Worm (Caenorhabditis elegans) whole organism, L1 larva: ENCODE results near the gene ZC513.14.
A peak's percentile ranks its signal among the peaks of the same experiment; 100 is the strongest.

Experiments
- C04F5.9 ChIP-seq: sonication (generic microtip); optimal IDR thresholded peaks from 2 replicates; lab custom pipeline; 2016; ENCODE audit warnings: missing genetic modification characterization, missing compliant biosample characterization
- C16A3.4 ChIP-seq: fragments of 150-350 bp; optimal IDR thresholded peaks from 2 replicates; lab custom pipeline; 2014; ENCODE audit warnings: missing biosample characterization, missing genetic modification characterization
- C34B4.2 ChIP-seq: sonication (generic microtip); optimal IDR thresholded peaks from 2 replicates; lab custom pipeline; 2017; ENCODE audit warnings: mild to moderate bottlenecking, missing genetic modification characterization, missing compliant biosample characterization
- F16B12.6 ChIP-seq: fragments of 150-350 bp; optimal IDR thresholded peaks from 2 replicates; lab custom pipeline; 2014; ENCODE audit warnings: missing biosample characterization, missing genetic modification characterization
- Y116A8C.19 ChIP-seq: sonication (generic microtip); optimal IDR thresholded peaks from 2 replicates; lab custom pipeline; 2016; ENCODE audit warnings: missing compliant biosample characterization, missing genetic modification characterization, borderline replicate concordance
- ama-1 ChIP-seq: fragments of 150-350 bp; optimal IDR thresholded peaks from 2 replicates; lab custom pipeline; 2014
- blmp-1 ChIP-seq: fragments of 150-350 bp; optimal IDR thresholded peaks from 2 replicates; lab custom pipeline; 2014; ENCODE audit warnings: missing biosample characterization, missing genetic modification characterization
- ceh-8 ChIP-seq: fragments of 200-800 bp; sonication (Bioruptor generic); optimal IDR thresholded peaks from 2 replicates; lab custom pipeline; 2018; ENCODE audit warnings: mild to moderate bottlenecking, missing genetic modification characterization, moderate library complexity, missing compliant biosample characterization
- dsc-1 ChIP-seq: sonication (generic microtip); optimal IDR thresholded peaks from 2 replicates; lab custom pipeline; 2016; ENCODE audit warnings: mild to moderate bottlenecking, missing genetic modification characterization, missing compliant biosample characterization
- efl-1 ChIP-seq, 4 experiments: fragments of 150-350 bp; optimal IDR thresholded peaks in 3 of 4; peaks in 1 of 4; 1 replicate in 1 of 4; 2 replicates in 3 of 4; lab custom pipeline; 2014; ENCODE audit warnings: missing biosample characterization in 2 of 4, missing genetic modification characterization in 2 of 4, missing genetic modification reagents in 2 of 4
- fkh-10 ChIP-seq: sonication (generic microtip); optimal IDR thresholded peaks from 2 replicates; lab custom pipeline; 2017; ENCODE audit warnings: missing biosample characterization, missing genetic modification reagents, missing genetic modification characterization
- fkh-8 ChIP-seq: sonication (generic microtip); optimal IDR thresholded peaks from 2 replicates; lab custom pipeline; 2016; ENCODE audit warnings: mild to moderate bottlenecking, missing genetic modification characterization, missing compliant biosample characterization
- fos-1 ChIP-seq: fragments of 150-350 bp; optimal IDR thresholded peaks from 2 replicates; lab custom pipeline; 2014; ENCODE audit warnings: missing biosample characterization, missing genetic modification characterization
- grh-1 ChIP-seq: fragments of 200-800 bp; sonication (Bioruptor generic); IDR thresholded peaks from 2 replicates; pipeline ENCODE4 v1.3.6; 2022; ENCODE audit warnings: missing genetic modification reagents, missing genetic modification characterization, missing compliant biosample characterization
- hlh-4 ChIP-seq: sonication (generic microtip); optimal IDR thresholded peaks from 2 replicates; lab custom pipeline; 2016; ENCODE audit warnings: mild to moderate bottlenecking, missing genetic modification characterization, missing compliant biosample characterization
- isw-1 ChIP-seq: fragments of 200-800 bp; sonication (Bioruptor generic); IDR thresholded peaks from 2 replicates; pipeline ENCODE4 v1.3.6; 2022; ENCODE audit warnings: missing genetic modification characterization, missing compliant biosample characterization
- lin-14 ChIP-seq: fragments of 200-800 bp; sonication (Bioruptor generic); optimal IDR thresholded peaks from 2 replicates; lab custom pipeline; 2018; ENCODE audit warnings: mild to moderate bottlenecking, missing genetic modification characterization, moderate library complexity, missing compliant biosample characterization
- lin-15B ChIP-seq: fragments of 150-350 bp; sonication (generic microtip); optimal IDR thresholded peaks from 3 replicates; lab custom pipeline; 2014; ENCODE audit warnings: missing biosample characterization, missing genetic modification characterization
- lin-35 ChIP-seq, 2 experiments: fragments of 150-350 bp; optimal IDR thresholded peaks; 2 replicates each; lab custom pipeline; 2014; ENCODE audit warnings: missing biosample characterization in 2 of 2, missing genetic modification characterization in 2 of 2, missing genetic modification reagents in 2 of 2
- mab-9 ChIP-seq: fragments of 200-800 bp; sonication (Bioruptor generic); IDR thresholded peaks from 2 replicates; pipeline ENCODE4 v1.3.6; 2022; ENCODE audit warnings: missing genetic modification reagents, missing genetic modification characterization, missing compliant biosample characterization
- mdl-1 ChIP-seq, 2 experiments: fragments of 150-350 bp; optimal IDR thresholded peaks; 2 replicates each; lab custom pipeline; 2014 to 2017; ENCODE audit warnings: missing biosample characterization in 2 of 2, missing genetic modification characterization in 2 of 2, inconsistent platforms in 1 of 2
- mep-1 ChIP-seq: fragments of 150-350 bp; optimal IDR thresholded peaks from 2 replicates; lab custom pipeline; 2014; ENCODE audit warnings: missing biosample characterization, missing genetic modification characterization
- nhr-19 ChIP-seq: fragments of 200-800 bp; sonication (Bioruptor generic); conservative IDR thresholded peaks from 2 replicates; pipeline ENCODE4 v1.3.6; 2022; ENCODE audit warnings: missing genetic modification characterization, missing compliant biosample characterization
- nhr-76 ChIP-seq: sonication (generic microtip); optimal IDR thresholded peaks from 2 replicates; lab custom pipeline; 2017; ENCODE audit warnings: missing biosample characterization, missing genetic modification characterization
- nhr-84 ChIP-seq: sonication (generic microtip); optimal IDR thresholded peaks from 2 replicates; lab custom pipeline; 2017; ENCODE audit warnings: missing biosample characterization, missing genetic modification characterization
- nhr-85 ChIP-seq: sonication (generic microtip); peaks from one replicate; lab custom pipeline; 2016; ENCODE audit warnings: missing genetic modification characterization, inconsistent platforms, missing compliant biosample characterization
- pag-3 ChIP-seq: sonication (generic microtip); optimal IDR thresholded peaks from 2 replicates; lab custom pipeline; 2017; ENCODE audit warnings: missing genetic modification characterization, mild to moderate bottlenecking, missing compliant biosample characterization, antibody characterized with exemption, borderline replicate concordance; ENCODE audit not compliant: insufficient read depth
- pqm-1 ChIP-seq: sonication (generic microtip); optimal IDR thresholded peaks from 3 replicates; lab custom pipeline; 2017; ENCODE audit warnings: missing biosample characterization, missing genetic modification characterization
- snpc-4 ChIP-seq: fragments of 150-350 bp; optimal IDR thresholded peaks from 2 replicates; lab custom pipeline; 2014; ENCODE audit warnings: missing biosample characterization, missing genetic modification characterization
- sox-4 ChIP-seq: sonication (generic microtip); optimal IDR thresholded peaks from 2 replicates; lab custom pipeline; 2016; ENCODE audit warnings: missing genetic modification characterization, missing compliant biosample characterization
- sptf-1 ChIP-seq: fragments of 150-350 bp; optimal IDR thresholded peaks from 2 replicates; lab custom pipeline; 2014; ENCODE audit warnings: missing biosample characterization, missing genetic modification characterization
- swsn-7 ChIP-seq: sonication (generic microtip); optimal IDR thresholded peaks from 2 replicates; lab custom pipeline; 2016; ENCODE audit warnings: missing genetic modification characterization, missing compliant biosample characterization
- tlp-1 ChIP-seq: fragments of 150-350 bp; optimal IDR thresholded peaks from 2 replicates; lab custom pipeline; 2014; ENCODE audit warnings: missing biosample characterization, missing genetic modification characterization
- unc-130 ChIP-seq: fragments of 150-350 bp; optimal IDR thresholded peaks from 2 replicates; lab custom pipeline; 2017; ENCODE audit warnings: missing biosample characterization, missing genetic modification characterization, inconsistent platforms
- unc-30 ChIP-seq: sonication (generic microtip); optimal IDR thresholded peaks from 2 replicates; lab custom pipeline; 2017; ENCODE audit warnings: missing biosample characterization, missing genetic modification characterization
- unc-62 ChIP-seq: fragments of 150-350 bp; optimal IDR thresholded peaks from 2 replicates; lab custom pipeline; 2014; ENCODE audit warnings: missing biosample characterization, missing genetic modification reagents, missing genetic modification characterization
- vab-15 ChIP-seq: sonication (generic microtip); optimal IDR thresholded peaks from 2 replicates; lab custom pipeline; 2017; ENCODE audit warnings: missing genotype, mild to moderate bottlenecking, missing genetic modification characterization, missing compliant biosample characterization
- zag-1 ChIP-seq: fragments of 150-350 bp; optimal IDR thresholded peaks from 2 replicates; lab custom pipeline; 2014; ENCODE audit warnings: missing biosample characterization, missing genetic modification characterization
- zip-4 ChIP-seq: fragments of 200-800 bp; sonication (Bioruptor generic); optimal IDR thresholded peaks from 2 replicates; lab custom pipeline; 2018; ENCODE audit warnings: mild to moderate bottlenecking, missing genetic modification characterization, moderate library complexity, missing compliant biosample characterization
- ztf-4 ChIP-seq: fragments of 150-350 bp; optimal IDR thresholded peaks from 2 replicates; lab custom pipeline; 2014; ENCODE audit warnings: missing biosample characterization, missing genetic modification characterization

The ZC513.14 gene

DNA sequence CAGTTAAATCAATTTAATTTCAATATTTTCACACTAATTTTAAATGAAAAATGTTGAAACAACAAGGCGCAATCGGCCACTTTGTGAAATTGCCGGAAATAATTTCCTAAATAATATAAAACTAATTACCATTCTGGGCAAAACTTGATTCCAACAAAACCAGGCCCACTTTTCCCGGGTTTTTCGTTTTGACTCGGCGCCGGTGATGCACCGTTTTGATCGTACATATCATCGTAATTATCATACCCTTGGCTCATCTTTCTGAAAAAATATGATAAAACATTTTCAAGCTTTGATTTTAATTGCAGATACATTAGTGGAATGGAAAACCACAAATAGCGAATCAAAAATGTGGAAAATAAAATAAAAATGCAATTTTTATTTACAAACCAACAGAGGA is 23.8 kb downstream of the ZC513.14 start, which contains the start of gene rpb-9:
rpb-9 (minus strand) TSS at position 314 of the 400 bp plus-strand sequence.
- TF ChIP-seq vab-15 (tag; lab: Kevin White, UChicago) (no peak), efl-1 (optimal IDR thresholded peaks at IDR 0.05; lab: Kevin White, UChicago) (no peak), efl-1 (GFP tag; optimal IDR thresholded peaks at IDR 0.05 in 1 of 2; lab: Kevin White, UChicago) (peak in 1 of 2 experiments; percentile 36)
- TF ChIP-seq, all 84 proteins: peak for 1

DNA sequence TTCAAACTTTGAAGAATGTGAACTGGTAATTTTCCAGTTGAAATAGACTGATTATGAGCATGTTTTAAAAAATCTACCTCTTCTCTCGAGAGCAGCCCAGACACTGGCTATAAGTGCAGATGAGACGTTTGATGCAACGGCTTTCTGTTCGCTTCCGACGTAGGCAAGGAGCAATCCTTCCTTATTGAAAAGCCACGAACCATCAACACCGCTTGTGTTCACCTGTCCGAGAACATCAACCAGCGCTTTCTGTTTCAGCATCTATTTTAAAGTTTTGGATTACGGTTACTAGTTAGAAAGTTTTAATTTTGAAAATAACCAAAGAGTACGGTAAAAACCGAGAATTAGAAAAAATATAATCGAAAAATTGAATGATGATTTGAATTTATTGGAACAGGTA is 25.0 kb downstream of the ZC513.14 start, which contains the start of gene lmtr-2:
lmtr-2 (minus strand) TSS at position 261 of the 400 bp plus-strand sequence.
- TF ChIP-seq fkh-10: no peak
- TF ChIP-seq ama-1: peak; percentile 22
- TF ChIP-seq pag-3 (tag; lab: Kevin White, UChicago): no peak

ce11 chrV:8010103-8010502 is 25.7 kb downstream of the ZC513.14 start, which contains the start of gene Y97E10AR.4:
Y97E10AR.4 (minus strand) TSS chrV:8010233.
- no peak for TF ChIP-seq mdl-1 (tag; optimal IDR thresholded peaks at IDR 0.05; lab: Kevin White, UChicago)
- TF ChIP-seq nhr-85 (tag; lab: Kevin White, UChicago): peak; percentile 42
- TF ChIP-seq, all 84 proteins: peak for 1

DNA sequence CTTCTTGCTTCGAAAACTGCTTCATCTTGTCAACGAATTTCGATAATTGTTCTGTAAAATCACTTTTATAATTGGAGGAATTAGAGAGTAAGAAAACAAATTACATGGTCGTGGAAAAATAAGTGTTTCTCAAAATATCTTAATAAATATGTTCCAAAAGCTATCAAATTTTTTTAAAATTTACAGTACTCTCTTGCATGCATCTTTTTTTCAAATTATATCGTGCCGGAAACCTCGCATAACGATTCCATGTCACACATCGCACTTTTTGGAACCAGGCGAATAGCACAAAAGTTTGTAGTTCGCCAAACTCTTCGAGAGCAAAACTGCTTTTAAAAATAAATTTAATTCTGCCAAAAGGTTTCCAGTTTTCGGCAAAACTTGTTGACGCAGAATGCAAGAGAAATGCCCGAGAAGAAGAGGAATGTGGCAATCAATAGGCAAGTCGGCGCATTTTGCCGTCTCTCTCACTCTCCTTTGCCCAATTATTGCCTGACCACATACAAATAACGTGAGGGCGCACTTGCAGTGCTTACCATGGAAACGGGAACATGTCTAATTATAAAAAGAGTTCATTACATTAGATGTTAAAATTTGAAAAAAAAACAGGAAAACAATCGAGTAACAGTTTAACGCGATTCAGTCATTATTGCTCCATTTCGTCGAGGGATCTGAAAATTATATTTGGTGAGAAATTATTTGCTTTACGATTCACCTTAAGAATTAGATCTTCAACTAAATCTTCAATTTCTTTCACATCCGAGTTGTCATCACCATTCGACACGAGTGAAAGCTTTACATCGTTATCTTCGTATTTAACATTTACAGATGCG is 28.2 kb downstream of the ZC513.14 start, which contains the start of gene Y97E10AR.3:
Y97E10AR.3 (minus strand) TSS at position 51 of the 833 bp plus-strand sequence.
- TF ChIP-seq snpc-4 (tag; lab: Kevin White, UChicago): no peak
- TF ChIP-seq hlh-4 (tag; lab: Kevin White, UChicago): no peak
- TF ChIP-seq C16A3.4: no peak
- no peak for TF ChIP-seq lin-35 (GFP tag; optimal IDR thresholded peaks at IDR 0.05; lab: Kevin White, UChicago)
- no peak for TF ChIP-seq Y116A8C.19 (tag; lab: Kevin White, UChicago)
- no peak for TF ChIP-seq unc-130 (tag; lab: Kevin White, UChicago)
- TF ChIP-seq nhr-19 (GFP tag; lab: Robert Waterston, UW): no peak

DNA sequence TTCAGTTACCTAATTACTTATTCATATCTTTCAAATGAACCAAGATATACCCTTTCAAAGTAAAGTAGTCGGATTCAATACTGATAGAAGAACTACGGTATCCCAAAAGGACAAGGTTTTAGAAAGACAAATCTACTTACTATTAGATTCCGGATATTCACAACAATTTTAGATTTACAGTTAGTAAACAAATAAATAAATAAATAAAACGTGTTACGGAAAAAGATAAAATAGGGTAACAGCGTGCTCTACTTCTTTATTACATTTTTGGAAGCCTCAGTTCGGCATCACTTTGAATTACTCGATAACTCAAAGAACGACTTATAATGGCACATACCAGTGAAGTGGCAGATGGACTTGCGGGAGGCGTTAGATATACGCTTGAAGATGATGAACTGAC is 30.8 kb downstream of the ZC513.14 start, which contains the start of gene Y97E10AR.8:
Y97E10AR.8 (plus strand) TSS at position 301 of the 400 bp plus-strand sequence.
- TF ChIP-seq lin-15B (tag; lab: Kevin White, UChicago) (no peak), zip-4 (GFP tag; lab: Kevin White, UChicago) (no peak)

ce11 chrV:8000929-8001513 is 34.8 kb downstream of the ZC513.14 start, which contains the start of gene Y97E10AR.1:
Y97E10AR.1 (plus strand) TSS chrV:8001463.
- peak; percentile 3 for TF ChIP-seq snpc-4 (tag; lab: Kevin White, UChicago)
- peak; percentile 69 for TF ChIP-seq dsc-1 (tag; lab: Kevin White, UChicago)
- TF ChIP-seq sox-4 (tag; lab: Kevin White, UChicago): no peak
- peak; percentile 98 for TF ChIP-seq lin-14 (GFP tag; lab: Kevin White, UChicago)
- TF ChIP-seq ceh-8 (GFP tag; lab: Kevin White, UChicago): peak; percentile 22
- peak; percentile 93 for TF ChIP-seq fkh-8 (tag; lab: Kevin White, UChicago)
- TF ChIP-seq mep-1 (tag; lab: Kevin White, UChicago): peak; percentile 76
- no peak for TF ChIP-seq C34B4.2 (tag; lab: Kevin White, UChicago)
- TF ChIP-seq zag-1 (tag; lab: Kevin White, UChicago): peak; percentile 72
- peak; percentile 96 for TF ChIP-seq blmp-1
- no peak for TF ChIP-seq ama-1
- no peak for TF ChIP-seq C04F5.9 (tag; lab: Kevin White, UChicago)
- no peak for TF ChIP-seq nhr-84 (tag; lab: Kevin White, UChicago)
- TF ChIP-seq isw-1: peak; percentile 69
- peak; percentile 48 for TF ChIP-seq ztf-4 (tag; lab: Kevin White, UChicago)
- peak; percentile 74 for TF ChIP-seq nhr-19 (GFP tag; lab: Robert Waterston, UW)
- TF ChIP-seq nhr-76 (tag; lab: Kevin White, UChicago): no peak
- peak; percentile 83 for TF ChIP-seq swsn-7 (tag; lab: Kevin White, UChicago)
- no peak for TF ChIP-seq pqm-1 (tag; lab: Kevin White, UChicago)
- no peak for TF ChIP-seq tlp-1 (tag; lab: Kevin White, UChicago)
- TF ChIP-seq F16B12.6 (tag; lab: Kevin White, UChicago): peak; percentile 25
- no peak for TF ChIP-seq fos-1
- 0 out of 2 replicates have a peak, but pooled peaks have one; percentile 17 for TF ChIP-seq mab-9 (GFP tag; lab: Robert Waterston, UW)
- TF ChIP-seq grh-1 (GFP tag; lab: Robert Waterston, UW): no peak
- TF ChIP-seq unc-62: no peak
- TF ChIP-seq unc-30 (tag; lab: Kevin White, UChicago): no peak
- TF ChIP-seq sptf-1 (tag; lab: Kevin White, UChicago): no peak
